Worm (Caenorhabditis elegans): Measurements from ENCODE around the gene D1086.8.

D1086.8 gene

DNA sequence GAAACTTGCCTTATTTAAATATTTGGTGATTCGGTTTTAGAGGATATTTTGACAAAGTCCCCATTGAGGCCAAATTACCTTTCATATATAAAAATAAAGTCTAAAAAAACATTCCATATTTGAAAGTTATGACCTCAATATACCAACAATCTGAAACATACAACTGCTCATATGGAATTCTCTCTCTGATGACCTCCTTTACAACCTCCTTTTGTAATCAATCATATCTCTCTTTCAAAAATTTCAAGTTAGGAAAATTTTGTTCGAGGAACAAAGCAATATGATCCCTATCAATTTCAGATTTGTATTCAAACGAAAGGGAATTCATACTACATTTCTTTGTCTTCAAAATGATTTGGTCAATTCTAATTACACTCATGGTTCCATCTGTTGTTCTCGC lies 14.4 kb upstream of the D1086.8 start, which contains the start of gene D1086.6:
Gene D1086.6 (plus strand): TSS at position 301 of the 400 bp plus-strand sequence.
- TF ChIP-seq sea-1 (GFP tag; conservative IDR thresholded peaks at IDR 0.05), result no peak
- TF ChIP-seq flt-1 (GFP tag; IDR thresholded peaks at IDR 0.05), result no peak
- TF ChIP-seq scrt-1 (GFP tag; IDR thresholded peaks at IDR 0.05), result no peak
- TF ChIP-seq ets-7 (tag; optimal IDR thresholded peaks at IDR 0.05), result no peak
- TF ChIP-seq pes-1 (GFP tag; IDR thresholded peaks at IDR 0.05), result no peak
- TF ChIP-seq F13C5.2 (tag; optimal IDR thresholded peaks at IDR 0.05), result no peak
- TF ChIP-seq tbx-37 (GFP tag; conservative IDR thresholded peaks at IDR 0.05), result no peak
- TF ChIP-seq ama-1 (optimal IDR thresholded peaks at IDR 0.05), result no peak
- no peak for TF ChIP-seq tra-4 (tag; optimal IDR thresholded peaks at IDR 0.05)

DNA sequence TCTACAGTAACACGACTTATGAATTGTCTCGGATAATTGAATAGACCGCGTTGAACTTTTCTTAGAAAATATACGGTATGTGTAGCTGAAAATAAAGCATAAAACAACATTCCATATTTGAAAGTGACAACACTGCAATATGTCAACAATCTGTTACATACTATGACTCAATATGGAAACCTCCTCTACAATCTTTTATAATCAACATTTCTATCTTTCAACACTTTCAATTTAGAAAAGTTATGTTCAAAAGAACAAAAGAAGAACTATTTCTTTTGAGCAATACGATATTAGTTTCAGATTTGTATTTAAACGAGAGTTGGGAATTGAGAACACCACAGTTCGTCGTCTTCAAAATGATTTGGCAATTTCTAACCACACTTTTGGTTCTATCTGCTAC lies 11.5 kb upstream of the D1086.8 start, which contains the start of gene D1086.10:
Gene D1086.10 (plus strand): TSS at position 301 of the 400 bp plus-strand sequence.
- TF ChIP-seq hnd-1 (tag; optimal IDR thresholded peaks at IDR 0.05) (no peak), flt-1 (GFP tag; IDR thresholded peaks at IDR 0.05) (no peak), sea-1 (GFP tag; conservative IDR thresholded peaks at IDR 0.05) (no peak), tbx-11 (GFP tag; IDR thresholded peaks at IDR 0.05) (no peak), hmbx-1 (tag; optimal IDR thresholded peaks at IDR 0.05) (no peak), ama-1 (optimal IDR thresholded peaks at IDR 0.05) (no peak), hmg-4 (GFP tag; optimal IDR thresholded peaks at IDR 0.05) (no peak), aly-1 (tag; optimal IDR thresholded peaks at IDR 0.05) (no peak), ceh-13 (GFP tag; optimal IDR thresholded peaks at IDR 0.05) (no peak), ceh-36 (tag; optimal IDR thresholded peaks at IDR 0.05) (no peak), scrt-1 (GFP tag; IDR thresholded peaks at IDR 0.05) (no peak), tra-4 (tag; optimal IDR thresholded peaks at IDR 0.05) (no peak), tbx-37 (GFP tag; conservative IDR thresholded peaks at IDR 0.05) (no peak), pes-1 (GFP tag; IDR thresholded peaks at IDR 0.05) (no peak), ets-7 (tag; optimal IDR thresholded peaks at IDR 0.05) (no peak), F13C5.2 (tag; optimal IDR thresholded peaks at IDR 0.05) (no peak), B0310.2 (tag; optimal IDR thresholded peaks at IDR 0.05) (no peak)

DNA sequence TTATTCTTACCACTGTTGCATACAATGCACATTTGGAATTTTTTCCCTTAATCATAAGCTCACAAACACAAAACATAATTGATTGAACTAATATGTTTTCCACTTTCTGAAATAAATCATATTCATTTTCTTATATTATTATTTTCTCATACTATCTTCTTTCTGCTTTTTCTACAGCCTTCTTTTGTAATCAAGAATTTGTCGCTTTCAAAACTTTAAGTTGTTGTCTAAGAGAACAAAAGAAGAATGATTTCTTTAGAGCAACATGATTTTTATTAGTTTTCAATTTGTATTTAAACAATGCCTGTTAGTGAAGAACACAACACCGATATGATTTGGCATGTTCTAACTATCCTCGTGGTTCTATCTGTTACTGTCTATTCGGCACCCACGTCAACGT lies 9.9 kb upstream of the D1086.8 start, which contains the start of gene D1086.7:
Gene D1086.7 (plus strand): TSS at position 301 of the 400 bp plus-strand sequence.
- TF ChIP-seq scrt-1 (GFP tag; IDR thresholded peaks at IDR 0.05) (no peak), B0310.2 (tag; optimal IDR thresholded peaks at IDR 0.05) (no peak), F13C5.2 (tag; optimal IDR thresholded peaks at IDR 0.05) (no peak), ceh-36 (tag; optimal IDR thresholded peaks at IDR 0.05) (no peak), aly-1 (tag; optimal IDR thresholded peaks at IDR 0.05) (no peak)

DNA sequence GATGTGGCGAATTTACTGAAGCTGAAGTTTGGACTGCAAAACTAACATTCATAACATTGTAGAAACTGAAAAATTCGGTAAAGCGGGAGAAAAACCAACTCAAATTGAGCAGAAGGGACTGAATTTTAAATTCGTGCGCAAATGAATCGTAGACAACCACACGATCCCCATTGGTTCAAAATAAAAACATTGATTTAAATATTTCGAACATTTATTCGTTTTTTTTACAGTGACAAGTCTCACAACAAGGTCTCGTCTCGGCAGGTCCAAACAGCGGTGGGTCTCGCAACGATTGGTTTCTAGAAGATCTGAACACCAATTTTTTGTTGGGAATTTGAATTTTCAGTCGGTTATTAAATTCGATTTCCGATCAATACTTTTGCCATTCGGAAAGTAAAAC lies 8.3 kb upstream of the D1086.8 start, which contains the start of gene D1086.18:
Gene D1086.18 (plus strand): TSS at position 301 of the 400 bp plus-strand sequence.
- TF ChIP-seq ets-7 (tag; optimal IDR thresholded peaks at IDR 0.05), result no peak
- TF ChIP-seq B0310.2 (tag; optimal IDR thresholded peaks at IDR 0.05), result no peak
- no peak for TF ChIP-seq hmbx-1 (tag; optimal IDR thresholded peaks at IDR 0.05)
- no peak for TF ChIP-seq ama-1 (optimal IDR thresholded peaks at IDR 0.05)
- TF ChIP-seq ceh-36 (tag; optimal IDR thresholded peaks at IDR 0.05), result no peak
- no peak for TF ChIP-seq tra-4 (tag; optimal IDR thresholded peaks at IDR 0.05)
- TF ChIP-seq tbx-37 (GFP tag; conservative IDR thresholded peaks at IDR 0.05), result no peak
- no peak for TF ChIP-seq ceh-13 (GFP tag; optimal IDR thresholded peaks at IDR 0.05)
- TF ChIP-seq pes-1 (GFP tag; IDR thresholded peaks at IDR 0.05), result no peak
- no peak for TF ChIP-seq scrt-1 (GFP tag; IDR thresholded peaks at IDR 0.05)

DNA sequence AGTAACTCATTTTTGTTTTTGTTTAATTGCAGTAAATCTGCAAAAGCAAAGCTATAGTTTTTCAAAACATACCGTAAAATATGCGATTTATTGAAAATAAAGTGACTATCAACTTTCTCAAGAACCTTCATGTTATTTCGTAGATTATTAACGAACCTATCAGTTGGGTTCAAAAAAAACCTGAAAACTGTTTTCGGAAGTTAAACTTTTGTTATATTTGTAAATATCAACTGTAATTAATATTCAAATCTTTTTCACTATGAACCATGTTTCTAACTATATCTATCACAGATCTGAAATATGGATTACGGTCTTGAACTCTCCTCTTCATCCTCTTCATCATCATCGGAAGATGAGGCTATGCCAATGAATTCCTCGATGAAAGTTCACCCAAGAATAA lies 5.9 kb upstream of the D1086.8 start, which contains the start of gene D1086.19:
Gene D1086.19 (plus strand): TSS at position 301 of the 400 bp plus-strand sequence.
- no peak for TF ChIP-seq ceh-36 (tag; optimal IDR thresholded peaks at IDR 0.05)
- TF ChIP-seq scrt-1 (GFP tag; IDR thresholded peaks at IDR 0.05), result no peak
- no peak for TF ChIP-seq sea-1 (GFP tag; conservative IDR thresholded peaks at IDR 0.05)
- no peak for TF ChIP-seq hmg-4 (GFP tag; optimal IDR thresholded peaks at IDR 0.05)
- no peak for TF ChIP-seq tra-4 (tag; optimal IDR thresholded peaks at IDR 0.05)
- no peak for TF ChIP-seq hmbx-1 (tag; optimal IDR thresholded peaks at IDR 0.05)
- no peak for TF ChIP-seq B0310.2 (tag; optimal IDR thresholded peaks at IDR 0.05)
- TF ChIP-seq ama-1 (optimal IDR thresholded peaks at IDR 0.05), result no peak
- TF ChIP-seq flt-1 (GFP tag; IDR thresholded peaks at IDR 0.05), result no peak
- no peak for TF ChIP-seq tbx-11 (GFP tag; IDR thresholded peaks at IDR 0.05)
- TF ChIP-seq F13C5.2 (tag; optimal IDR thresholded peaks at IDR 0.05), result no peak
- no peak for TF ChIP-seq tbx-37 (GFP tag; conservative IDR thresholded peaks at IDR 0.05)
- no peak for TF ChIP-seq ceh-13 (GFP tag; optimal IDR thresholded peaks at IDR 0.05)
- no peak for TF ChIP-seq hnd-1 (tag; optimal IDR thresholded peaks at IDR 0.05)
- no peak for TF ChIP-seq aly-1 (tag; optimal IDR thresholded peaks at IDR 0.05)

DNA sequence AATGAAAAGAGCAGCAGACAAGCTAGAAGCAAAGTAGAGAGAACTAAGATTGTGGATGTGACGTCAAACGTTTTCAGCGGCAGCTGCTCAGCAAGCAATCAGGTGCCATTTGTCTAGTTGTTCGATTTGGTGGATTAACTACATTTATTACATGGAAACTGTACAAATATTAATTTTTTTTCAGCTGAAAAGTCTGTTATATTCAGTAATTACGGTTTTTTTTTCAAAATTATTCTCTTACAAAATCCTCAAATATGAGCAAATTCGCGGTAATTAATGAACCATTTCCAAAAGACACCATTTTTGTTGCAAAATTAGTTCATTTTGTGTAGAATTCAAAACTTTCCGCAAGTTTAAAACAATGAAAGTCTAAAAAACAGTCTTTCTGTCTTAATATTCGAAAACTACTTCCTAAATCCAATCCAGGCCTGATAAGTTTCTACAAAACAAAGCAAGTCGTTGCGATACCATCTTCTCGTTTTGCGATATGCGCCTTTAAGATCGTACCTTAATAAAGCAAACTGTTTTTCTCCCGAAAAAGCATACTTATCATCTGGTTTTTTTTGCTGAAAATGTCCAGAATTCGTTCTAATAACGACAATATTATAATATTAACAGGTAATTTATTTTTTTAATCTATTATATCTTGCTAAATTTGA lies 3.5 kb upstream of the D1086.8 start, which contains the start of the genes D1086.5 and him-5:
Gene D1086.5 (minus strand): TSS at position 51 of the 659 bp plus-strand sequence.
Gene him-5 (plus strand): TSS at position 118 of the 659 bp plus-strand sequence.
- TF ChIP-seq ceh-36 (tag; optimal IDR thresholded peaks at IDR 0.05), result no peak
- no peak for TF ChIP-seq scrt-1 (GFP tag; IDR thresholded peaks at IDR 0.05)
- TF ChIP-seq hnd-1 (tag; optimal IDR thresholded peaks at IDR 0.05), result no peak
- TF ChIP-seq ceh-13 (GFP tag; optimal IDR thresholded peaks at IDR 0.05), result no peak
- TF ChIP-seq sea-1 (GFP tag; conservative IDR thresholded peaks at IDR 0.05), result no peak
- no peak for TF ChIP-seq hmg-4 (GFP tag; optimal IDR thresholded peaks at IDR 0.05)
- no peak for TF ChIP-seq tbx-11 (GFP tag; IDR thresholded peaks at IDR 0.05)
- TF ChIP-seq ets-7 (tag; optimal IDR thresholded peaks at IDR 0.05), result no peak
- no peak for TF ChIP-seq tbx-37 (GFP tag; conservative IDR thresholded peaks at IDR 0.05)
- TF ChIP-seq tra-4 (tag; optimal IDR thresholded peaks at IDR 0.05), result no peak
- no peak for TF ChIP-seq aly-1 (tag; optimal IDR thresholded peaks at IDR 0.05)
- no peak for TF ChIP-seq B0310.2 (tag; optimal IDR thresholded peaks at IDR 0.05)
- no peak for TF ChIP-seq pes-1 (GFP tag; IDR thresholded peaks at IDR 0.05)

DNA sequence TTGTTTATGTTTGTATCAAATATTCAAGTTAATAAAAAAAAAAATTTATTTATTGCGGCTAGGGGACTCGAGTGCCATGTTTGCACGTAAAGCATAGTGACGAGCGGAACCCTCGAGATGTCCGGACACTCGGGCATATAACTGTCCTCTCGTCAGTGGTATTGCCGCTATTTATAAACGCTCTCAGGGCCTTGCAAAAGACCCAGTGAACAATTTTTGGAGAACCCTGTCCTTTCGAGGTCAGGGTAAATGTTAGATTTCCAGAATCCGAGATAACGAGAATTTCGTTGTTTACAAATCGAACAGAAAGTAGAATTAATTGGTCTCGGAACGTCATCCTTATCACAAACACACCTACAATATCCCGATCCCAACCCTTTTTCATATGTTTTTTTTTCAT lies 1.5 kb upstream of the D1086.8 start, which contains the start of gene D1086.3:
Gene D1086.3 (plus strand): TSS at position 390 of the 400 bp plus-strand sequence.
- peak; percentile 1 for TF ChIP-seq F13C5.2 (tag; optimal IDR thresholded peaks at IDR 0.05)
- TF ChIP-seq flt-1 (GFP tag; IDR thresholded peaks at IDR 0.05), result no peak
